Comparison of ENCODE assay signal across 1 fruit fly cellular context in genomic region chr3L:18272321-18273054, dm6.
TF ChIP-seq lines count a peak whose summit lies in the region.

No protein-coding gene starts in this region.

TF ChIP-seq in whole organism, embryonic, 481 proteins besides CTCF, POLR2A, EP300 and RAD21 (continued from another document):
- TF ChIP-seq nau (GFP tag; optimal IDR thresholded peaks at IDR 0.05; lab: Kevin White, UChicago), result peak; percentile 1
- no peak for TF ChIP-seq Bteb2 (GFP tag; optimal IDR thresholded peaks at IDR 0.05; lab: Kevin White, UChicago)
- TF ChIP-seq CG18262 (tag; optimal IDR thresholded peaks at IDR 0.05; lab: Kevin White, UChicago), result peak; percentile 81
- no peak for TF ChIP-seq pita (GFP tag; optimal IDR thresholded peaks at IDR 0.05; lab: Kevin White, UChicago)
- peak; percentile 71 for TF ChIP-seq dmrt99B (tag; optimal IDR thresholded peaks at IDR 0.05; lab: Kevin White, UChicago)
- peak; percentile 100 for TF ChIP-seq hkb (optimal IDR thresholded peaks at IDR 0.05; lab: Kevin White, UChicago)
- 0 out of 2 replicates have a peak, but pooled peaks have one; percentile 18 for TF ChIP-seq hkb (GFP tag; IDR thresholded peaks at IDR 0.05; lab: Robert Waterston, UW)
- no peak for TF ChIP-seq ac (GFP tag; optimal IDR thresholded peaks at IDR 0.05; lab: Kevin White, UChicago)
- no peak for TF ChIP-seq CG1024 (GFP tag; IDR thresholded peaks at IDR 0.05; lab: Robert Waterston, UW)
- TF ChIP-seq br (optimal IDR thresholded peaks at IDR 0.05; lab: Kevin White, UChicago), result no peak
- TF ChIP-seq CG4282 (GFP tag; optimal IDR thresholded peaks at IDR 0.05; lab: Kevin White, UChicago), result no peak
- no peak for TF ChIP-seq slp2 (GFP tag; optimal IDR thresholded peaks at IDR 0.05; lab: Kevin White, UChicago)
- no peak for TF ChIP-seq TFAM (GFP tag; optimal IDR thresholded peaks at IDR 0.05; lab: Kevin White, UChicago)
- TF ChIP-seq Hmr (GFP tag; optimal IDR thresholded peaks at IDR 0.05; lab: Kevin White, UChicago), result no peak
- no peak for TF ChIP-seq ttk (GFP tag; IDR thresholded peaks at IDR 0.05; lab: Robert Waterston, UW)
- 0 out of 2 replicates have a peak, but pooled peaks have one; percentile 6 for TF ChIP-seq vvl (GFP tag; IDR thresholded peaks at IDR 0.05; lab: Robert Waterston, UW)
- TF ChIP-seq CG8290 (GFP tag; optimal IDR thresholded peaks at IDR 0.05; lab: Kevin White, UChicago), result no peak
- no peak for TF ChIP-seq CG8290 (tag; optimal IDR thresholded peaks at IDR 0.05; lab: Kevin White, UChicago)
- no peak for TF ChIP-seq CG34376 (GFP tag; optimal IDR thresholded peaks at IDR 0.05; lab: Kevin White, UChicago)
- peak; percentile 63 for TF ChIP-seq CG10267 (tag; optimal IDR thresholded peaks at IDR 0.05; lab: Kevin White, UChicago)
- TF ChIP-seq CG8944 (GFP tag; optimal IDR thresholded peaks at IDR 0.05; lab: Kevin White, UChicago), result no peak
- no peak for TF ChIP-seq wek (GFP tag; optimal IDR thresholded peaks at IDR 0.05; lab: Kevin White, UChicago)
- TF ChIP-seq ara (GFP tag; IDR thresholded peaks at IDR 0.05; lab: Robert Waterston, UW), result no peak
- no peak for TF ChIP-seq CG9609 (GFP tag; optimal IDR thresholded peaks at IDR 0.05; lab: Kevin White, UChicago)
- TF ChIP-seq CG14667 (GFP tag; IDR thresholded peaks at IDR 0.05; lab: Robert Waterston, UW), result no peak
- TF ChIP-seq fd64A (GFP tag; optimal IDR thresholded peaks at IDR 0.05; lab: Kevin White, UChicago), result no peak
- TF ChIP-seq insv (GFP tag; optimal IDR thresholded peaks at IDR 0.05; lab: Kevin White, UChicago), result peak in 1 of 2 experiments; percentile 3
- TF ChIP-seq gro (GFP tag; optimal IDR thresholded peaks at IDR 0.05; lab: Kevin White, UChicago), result no peak
- peak; percentile 50; the same call in 1 of the 2 replicates for TF ChIP-seq chm (GFP tag; IDR thresholded peaks at IDR 0.05; lab: Robert Waterston, UW)
- no peak for TF ChIP-seq exex (tag; optimal IDR thresholded peaks at IDR 0.05; lab: Kevin White, UChicago)
- TF ChIP-seq gfzf (GFP tag; optimal IDR thresholded peaks at IDR 0.05; lab: Kevin White, UChicago), result no peak
- TF ChIP-seq NK7.1 (GFP tag; optimal IDR thresholded peaks at IDR 0.05; lab: Kevin White, UChicago), result no peak
- no peak for TF ChIP-seq CG9932 (GFP tag; IDR thresholded peaks at IDR 0.05; lab: Robert Waterston, UW)
- 0 out of 3 replicates have a peak, but pooled peaks have one; percentile 33 for TF ChIP-seq gce (GFP tag; IDR thresholded peaks at IDR 0.05; lab: Robert Waterston, UW)
- no peak for TF ChIP-seq fd3F (GFP tag; optimal IDR thresholded peaks at IDR 0.05; lab: Kevin White, UChicago)
- no peak for TF ChIP-seq stc (GFP tag; IDR thresholded peaks at IDR 0.05; lab: Robert Waterston, UW)
- TF ChIP-seq ab (GFP tag; optimal IDR thresholded peaks at IDR 0.05; lab: Kevin White, UChicago), result no peak
- peak; percentile 94 for TF ChIP-seq sens (GFP tag; lab: Kevin White, UChicago)
- TF ChIP-seq Chrac-16 (GFP tag; optimal IDR thresholded peaks at IDR 0.05; lab: Kevin White, UChicago), result no peak
- TF ChIP-seq usp (GFP tag; optimal IDR thresholded peaks at IDR 0.05; lab: Kevin White, UChicago), result no peak
- TF ChIP-seq D19A (tag; optimal IDR thresholded peaks at IDR 0.05; lab: Kevin White, UChicago), result peak; percentile 54
- no peak for TF ChIP-seq HLHmδ (GFP tag; optimal IDR thresholded peaks at IDR 0.05; lab: Kevin White, UChicago)
- TF ChIP-seq hth (optimal IDR thresholded peaks at IDR 0.05; lab: Kevin White, UChicago), result peak; percentile 68
- TF ChIP-seq mirr (GFP tag; optimal IDR thresholded peaks at IDR 0.05; lab: Kevin White, UChicago), result no peak
- no peak for TF ChIP-seq Bdp1 (GFP tag; optimal IDR thresholded peaks at IDR 0.05; lab: Kevin White, UChicago)
- TF ChIP-seq twi (tag; optimal IDR thresholded peaks at IDR 0.05; lab: Kevin White, UChicago), result peak; percentile 17
- peak; percentile 59 for TF ChIP-seq CG7556 (GFP tag; optimal IDR thresholded peaks at IDR 0.05; lab: Kevin White, UChicago)
- no peak for TF ChIP-seq CG10565 (GFP tag; optimal IDR thresholded peaks at IDR 0.05; lab: Kevin White, UChicago)
- TF ChIP-seq CG17361 (GFP tag; IDR thresholded peaks at IDR 0.05; lab: Robert Waterston, UW), result peak; percentile 62
- peak; percentile 45 for TF ChIP-seq Sox100B (GFP tag; optimal IDR thresholded peaks at IDR 0.05; lab: Kevin White, UChicago)
- TF ChIP-seq CG1832 (GFP tag; optimal IDR thresholded peaks at IDR 0.05; lab: Kevin White, UChicago), result no peak
- TF ChIP-seq Sox102F (GFP tag; optimal IDR thresholded peaks at IDR 0.05; lab: Kevin White, UChicago), result peak; percentile 41
- TF ChIP-seq Myb (GFP tag; optimal IDR thresholded peaks at IDR 0.05; lab: Kevin White, UChicago), result no peak
- no peak for TF ChIP-seq CG2199 (GFP tag; IDR thresholded peaks at IDR 0.05; lab: Robert Waterston, UW)
- peak; percentile 18 for TF ChIP-seq org-1 (GFP tag; optimal IDR thresholded peaks at IDR 0.05; lab: Kevin White, UChicago)
- TF ChIP-seq sqz (GFP tag; optimal IDR thresholded peaks at IDR 0.05; lab: Kevin White, UChicago), result no peak
- no peak for TF ChIP-seq CG13894 (tag; optimal IDR thresholded peaks at IDR 0.05; lab: Kevin White, UChicago)
- no peak for TF ChIP-seq Ada2b (GFP tag; IDR thresholded peaks at IDR 0.05; lab: Robert Waterston, UW)
- TF ChIP-seq Xrp1 (GFP tag; IDR thresholded peaks at IDR 0.05; lab: Robert Waterston, UW), result peak; percentile 77
- no peak for TF ChIP-seq Optix (GFP tag; IDR thresholded peaks at IDR 0.05; lab: Robert Waterston, UW)
- no peak for TF ChIP-seq cas (GFP tag; IDR thresholded peaks at IDR 0.05; lab: Robert Waterston, UW)
- TF ChIP-seq row (GFP tag; IDR thresholded peaks at IDR 0.05; lab: Robert Waterston, UW), result peak; percentile 93
- TF ChIP-seq trh (GFP tag; optimal IDR thresholded peaks at IDR 0.05; lab: Kevin White, UChicago), result no peak
- TF ChIP-seq CG13296 (GFP tag; optimal IDR thresholded peaks at IDR 0.05; lab: Kevin White, UChicago), result no peak
- no peak for TF ChIP-seq slou (GFP tag; optimal IDR thresholded peaks at IDR 0.05; lab: Kevin White, UChicago)
- no peak for TF ChIP-seq CG6854 (GFP tag; optimal IDR thresholded peaks at IDR 0.05; lab: Kevin White, UChicago)
- TF ChIP-seq Taf1 (GFP tag; IDR thresholded peaks at IDR 0.05; lab: Robert Waterston, UW), result no peak
- TF ChIP-seq Dip3 (GFP tag; optimal IDR thresholded peaks at IDR 0.05; lab: Kevin White, UChicago), result no peak
- no peak for TF ChIP-seq CG1529 (GFP tag; optimal IDR thresholded peaks at IDR 0.05; lab: Kevin White, UChicago)
- TF ChIP-seq CG14014 (GFP tag; IDR thresholded peaks at IDR 0.05; lab: Robert Waterston, UW), result peak; percentile 28; the same call in 1 of the 2 replicates
- TF ChIP-seq jumu (GFP tag; optimal IDR thresholded peaks at IDR 0.05; lab: Kevin White, UChicago), result no peak
- no peak for TF ChIP-seq CG18011 (GFP tag; optimal IDR thresholded peaks at IDR 0.05; lab: Kevin White, UChicago)
- TF ChIP-seq Dek (tag; optimal IDR thresholded peaks at IDR 0.05; lab: Kevin White, UChicago), result no peak
- no peak for TF ChIP-seq Antp (GFP tag; optimal IDR thresholded peaks at IDR 0.05; lab: Kevin White, UChicago)
- no peak for TF ChIP-seq CG7963 (GFP tag; IDR thresholded peaks at IDR 0.05; lab: Robert Waterston, UW; ENCODE audit: partially characterized antibody)
- TF ChIP-seq dmrt11E (tag; optimal IDR thresholded peaks at IDR 0.05; lab: Kevin White, UChicago), result peak; percentile 73
- TF ChIP-seq shn (GFP tag; optimal IDR thresholded peaks at IDR 0.05; lab: Kevin White, UChicago), result no peak
- TF ChIP-seq zfh1 (GFP tag; IDR thresholded peaks at IDR 0.05; lab: Robert Waterston, UW), result peak; percentile 54; the same call in 2 of the 3 replicates
- peak; percentile 45 for TF ChIP-seq Oli (tag; optimal IDR thresholded peaks at IDR 0.05; lab: Kevin White, UChicago)
- no peak for TF ChIP-seq PHDP (tag; optimal IDR thresholded peaks at IDR 0.05; lab: Kevin White, UChicago)
- no peak for TF ChIP-seq CG7372 (GFP tag; IDR thresholded peaks at IDR 0.05; lab: Robert Waterston, UW)
- TF ChIP-seq CG2875 (GFP tag; optimal IDR thresholded peaks at IDR 0.05; lab: Kevin White, UChicago), result no peak
- peak; percentile 27 for TF ChIP-seq CG1602 (GFP tag; optimal IDR thresholded peaks at IDR 0.05; lab: Kevin White, UChicago)
- no peak for TF ChIP-seq Hr39 (optimal IDR thresholded peaks at IDR 0.05; lab: Kevin White, UChicago)
- peak; percentile 77 for TF ChIP-seq cg (GFP tag; optimal IDR thresholded peaks at IDR 0.05; lab: Kevin White, UChicago)
- TF ChIP-seq CG14441 (GFP tag; IDR thresholded peaks at IDR 0.05; lab: Robert Waterston, UW), result 0 out of 2 replicates have a peak, but pooled peaks have one; percentile 4
- TF ChIP-seq Max (GFP tag; optimal IDR thresholded peaks at IDR 0.05; lab: Kevin White, UChicago), result no peak
- TF ChIP-seq esg (GFP tag; conservative IDR thresholded peaks at IDR 0.05; lab: Robert Waterston, UW), result no peak
- no peak for TF ChIP-seq CkIIα-i1 (GFP tag; IDR thresholded peaks at IDR 0.05; lab: Robert Waterston, UW)
- TF ChIP-seq Hr3 (GFP tag; optimal IDR thresholded peaks at IDR 0.05; lab: Kevin White, UChicago), result no peak
- no peak for TF ChIP-seq Fer3 (tag; optimal IDR thresholded peaks at IDR 0.05; lab: Kevin White, UChicago)
- TF ChIP-seq CG2116 (GFP tag; optimal IDR thresholded peaks at IDR 0.05; lab: Kevin White, UChicago), result no peak
- no peak for TF ChIP-seq Neu2 (GFP tag; optimal IDR thresholded peaks at IDR 0.05; lab: Kevin White, UChicago; ENCODE audit: borderline replicate concordance)
- TF ChIP-seq Scr (GFP tag; IDR thresholded peaks at IDR 0.05; lab: Robert Waterston, UW; ENCODE audit: partially characterized antibody), result no peak
- peak; percentile 60 for TF ChIP-seq CG12391 (tag; optimal IDR thresholded peaks at IDR 0.05; lab: Kevin White, UChicago)
- TF ChIP-seq amos (GFP tag; IDR thresholded peaks at IDR 0.05; lab: Robert Waterston, UW; ENCODE audit: partially characterized antibody), result no peak
- TF ChIP-seq Hey (tag; optimal IDR thresholded peaks at IDR 0.05; lab: Kevin White, UChicago), result peak; percentile 62
- no peak for TF ChIP-seq Lpt (GFP tag; optimal IDR thresholded peaks at IDR 0.05; lab: Kevin White, UChicago)
- TF ChIP-seq en (GFP tag; optimal IDR thresholded peaks at IDR 0.05; lab: Kevin White, UChicago), result no peak
- TF ChIP-seq cad (GFP tag; optimal IDR thresholded peaks at IDR 0.05; lab: Kevin White, UChicago), result no peak
- no peak for TF ChIP-seq CG15479 (GFP tag; optimal IDR thresholded peaks at IDR 0.05; lab: Kevin White, UChicago)
- TF ChIP-seq Hr51 (GFP tag; optimal IDR thresholded peaks at IDR 0.05; lab: Kevin White, UChicago), result peak in 1 of 2 experiments; percentile 35
- no peak for TF ChIP-seq CG12744 (GFP tag; optimal IDR thresholded peaks at IDR 0.05; lab: Kevin White, UChicago)
- no peak for TF ChIP-seq rib (GFP tag; IDR thresholded peaks at IDR 0.05; lab: Robert Waterston, UW)
- peak; percentile 57 for TF ChIP-seq phol (tag; optimal IDR thresholded peaks at IDR 0.05; lab: Kevin White, UChicago)
- TF ChIP-seq ranshi (GFP tag; IDR thresholded peaks at IDR 0.05; lab: Robert Waterston, UW), result no peak
- no peak for TF ChIP-seq corto (GFP tag; optimal IDR thresholded peaks at IDR 0.05; lab: Kevin White, UChicago)
- TF ChIP-seq slbo (GFP tag; IDR thresholded peaks at IDR 0.05; lab: Robert Waterston, UW), result no peak
- TF ChIP-seq danr (GFP tag; IDR thresholded peaks at IDR 0.05; lab: Robert Waterston, UW), result no peak
- TF ChIP-seq CG4424 (GFP tag; optimal IDR thresholded peaks at IDR 0.05; lab: Kevin White, UChicago), result peak; percentile 41
- no peak for TF ChIP-seq CG17568 (GFP tag; optimal IDR thresholded peaks at IDR 0.05; lab: Kevin White, UChicago)
- no peak for TF ChIP-seq CG4707 (GFP tag; optimal IDR thresholded peaks at IDR 0.05; lab: Kevin White, UChicago)
- no peak for TF ChIP-seq CG14860 (GFP tag; IDR thresholded peaks at IDR 0.05; lab: Robert Waterston, UW; ENCODE audit: partially characterized antibody)
- no peak for TF ChIP-seq ato (GFP tag; IDR thresholded peaks at IDR 0.05; lab: Robert Waterston, UW; ENCODE audit: partially characterized antibody)
- no peak for TF ChIP-seq sr (GFP tag; IDR thresholded peaks at IDR 0.05; lab: Robert Waterston, UW)
- TF ChIP-seq p53 (GFP tag; optimal IDR thresholded peaks at IDR 0.05; lab: Kevin White, UChicago), result no peak
- TF ChIP-seq CG8924 (tag; optimal IDR thresholded peaks at IDR 0.05; lab: Kevin White, UChicago), result peak; percentile 66
- TF ChIP-seq toy (GFP tag; IDR thresholded peaks at IDR 0.05; lab: Robert Waterston, UW), result no peak
- TF ChIP-seq lab (GFP tag; optimal IDR thresholded peaks at IDR 0.05; lab: Kevin White, UChicago), result peak; percentile 28
- TF ChIP-seq CG32772 (GFP tag; IDR thresholded peaks at IDR 0.05; lab: Robert Waterston, UW), result no peak
- TF ChIP-seq CG16815 (GFP tag; optimal IDR thresholded peaks at IDR 0.05; lab: Kevin White, UChicago), result no peak
- no peak for TF ChIP-seq Lim3 (GFP tag; IDR thresholded peaks at IDR 0.05; lab: Robert Waterston, UW)
- TF ChIP-seq CG10543 (GFP tag; optimal IDR thresholded peaks at IDR 0.05; lab: Kevin White, UChicago), result peak; percentile 4
- TF ChIP-seq CG12769 (tag; optimal IDR thresholded peaks at IDR 0.05; lab: Kevin White, UChicago), result no peak
- peak; percentile 2 for TF ChIP-seq CG12104 (GFP tag; optimal IDR thresholded peaks at IDR 0.05; lab: Kevin White, UChicago)
- no peak for TF ChIP-seq Atf-2 (GFP tag; optimal IDR thresholded peaks at IDR 0.05; lab: Kevin White, UChicago)
- peak; percentile 51 for TF ChIP-seq CG30403 (GFP tag; optimal IDR thresholded peaks at IDR 0.05; lab: Kevin White, UChicago)
